Worm (Caenorhabditis elegans) whole organism, L1 larva: Measurements from ENCODE around the gene F37A4.5.

Source experiments
- C16A3.4 ChIP-seq: fragments of 150-350 bp; optimal IDR thresholded peaks from 2 replicates; lab custom pipeline; 2014; ENCODE audit warnings: missing biosample characterization, missing genetic modification characterization
- aha-1 ChIP-seq: fragments of 150-350 bp; optimal IDR thresholded peaks from 2 replicates; lab custom pipeline; 2014; ENCODE audit warnings: missing biosample characterization, missing genetic modification characterization
- alr-1 ChIP-seq: fragments of 200-800 bp; sonication (Bioruptor generic); optimal IDR thresholded peaks from 2 replicates; lab custom pipeline; 2018; ENCODE audit warnings: borderline replicate concordance, mild to moderate bottlenecking, missing genetic modification characterization, missing compliant biosample characterization
- aly-2 ChIP-seq: fragments of 150-350 bp; optimal IDR thresholded peaks from 2 replicates; lab custom pipeline; 2014; ENCODE audit warnings: missing biosample characterization, missing genetic modification characterization
- blmp-1 ChIP-seq: fragments of 150-350 bp; optimal IDR thresholded peaks from 2 replicates; lab custom pipeline; 2014; ENCODE audit warnings: missing biosample characterization, missing genetic modification characterization
- ceh-88 ChIP-seq: fragments of 200-800 bp; sonication (Bioruptor generic); IDR thresholded peaks from 2 replicates; pipeline ENCODE4 v1.3.6; 2022; ENCODE audit warnings: missing genetic modification characterization, missing compliant biosample characterization
- ceh-90 ChIP-seq: sonication (generic microtip); optimal IDR thresholded peaks from 2 replicates; lab custom pipeline; 2016; ENCODE audit warnings: missing genetic modification characterization, missing compliant biosample characterization
- ces-1 ChIP-seq: fragments of 150-350 bp; optimal IDR thresholded peaks from 2 replicates; lab custom pipeline; 2014; ENCODE audit warnings: missing biosample characterization, missing genetic modification reagents, missing genetic modification characterization
- dpl-1 ChIP-seq, 3 experiments: fragments of 150-350 bp in 2 of 3; sonication (generic microtip) in 1 of 3; optimal IDR thresholded peaks; 2 replicates each; lab custom pipeline; 2014 to 2017; ENCODE audit warnings: missing biosample characterization in 3 of 3, missing genetic modification characterization in 3 of 3, missing genetic modification reagents in 3 of 3
- dsc-1 ChIP-seq: sonication (generic microtip); optimal IDR thresholded peaks from 2 replicates; lab custom pipeline; 2016; ENCODE audit warnings: mild to moderate bottlenecking, missing genetic modification characterization, missing compliant biosample characterization
- efl-1 ChIP-seq, 4 experiments: fragments of 150-350 bp; optimal IDR thresholded peaks in 3 of 4; peaks in 1 of 4; 1 replicate in 1 of 4; 2 replicates in 3 of 4; lab custom pipeline; 2014; ENCODE audit warnings: missing biosample characterization in 2 of 4, missing genetic modification characterization in 2 of 4, missing genetic modification reagents in 2 of 4
- elt-3 ChIP-seq, 6 experiments: fragments of 150-350 bp in 1 of 6; sonication (generic microtip); optimal IDR thresholded peaks; 2 replicates each; lab custom pipeline; 2017 to 2018; ENCODE audit warnings: missing biosample characterization in 6 of 6, missing genetic modification characterization in 6 of 6, inconsistent platforms in 1 of 6
- fkh-10 ChIP-seq: sonication (generic microtip); optimal IDR thresholded peaks from 2 replicates; lab custom pipeline; 2017; ENCODE audit warnings: missing biosample characterization, missing genetic modification reagents, missing genetic modification characterization
- grh-1 ChIP-seq: fragments of 200-800 bp; sonication (Bioruptor generic); IDR thresholded peaks from 2 replicates; pipeline ENCODE4 v1.3.6; 2022; ENCODE audit warnings: missing genetic modification reagents, missing genetic modification characterization, missing compliant biosample characterization
- hlh-4 ChIP-seq: sonication (generic microtip); optimal IDR thresholded peaks from 2 replicates; lab custom pipeline; 2016; ENCODE audit warnings: mild to moderate bottlenecking, missing genetic modification characterization, missing compliant biosample characterization
- irx-1 ChIP-seq: sonication (generic microtip); optimal IDR thresholded peaks from 2 replicates; lab custom pipeline; 2016; ENCODE audit warnings: missing genetic modification characterization, missing compliant biosample characterization
- isw-1 ChIP-seq: fragments of 200-800 bp; sonication (Bioruptor generic); IDR thresholded peaks from 2 replicates; pipeline ENCODE4 v1.3.6; 2022; ENCODE audit warnings: missing genetic modification characterization, missing compliant biosample characterization
- lin-15B ChIP-seq: fragments of 150-350 bp; sonication (generic microtip); optimal IDR thresholded peaks from 3 replicates; lab custom pipeline; 2014; ENCODE audit warnings: missing biosample characterization, missing genetic modification characterization
- lin-35 ChIP-seq, 2 experiments: fragments of 150-350 bp; optimal IDR thresholded peaks; 2 replicates each; lab custom pipeline; 2014; ENCODE audit warnings: missing biosample characterization in 2 of 2, missing genetic modification characterization in 2 of 2, missing genetic modification reagents in 2 of 2
- lir-3 ChIP-seq: sonication (generic microtip); optimal IDR thresholded peaks from 2 replicates; lab custom pipeline; 2016; ENCODE audit warnings: mild to moderate bottlenecking, missing genetic modification characterization, moderate library complexity, missing compliant biosample characterization; ENCODE audit not compliant: poor library complexity
- mdl-1 ChIP-seq, 2 experiments: fragments of 150-350 bp; optimal IDR thresholded peaks; 2 replicates each; lab custom pipeline; 2014 to 2017; ENCODE audit warnings: missing biosample characterization in 2 of 2, missing genetic modification characterization in 2 of 2, inconsistent platforms in 1 of 2
- mef-2 ChIP-seq: fragments of 150-350 bp; optimal IDR thresholded peaks from 2 replicates; lab custom pipeline; 2014; ENCODE audit warnings: missing biosample characterization, missing genetic modification characterization
- nhr-19 ChIP-seq: fragments of 200-800 bp; sonication (Bioruptor generic); conservative IDR thresholded peaks from 2 replicates; pipeline ENCODE4 v1.3.6; 2022; ENCODE audit warnings: missing genetic modification characterization, missing compliant biosample characterization
- nhr-20 ChIP-seq: sonication (generic microtip); optimal IDR thresholded peaks from 2 replicates; lab custom pipeline; 2016; ENCODE audit warnings: mild to moderate bottlenecking, missing genetic modification characterization, missing compliant biosample characterization
- nhr-28 ChIP-seq: fragments of 150-350 bp; optimal IDR thresholded peaks from 2 replicates; lab custom pipeline; 2014; ENCODE audit warnings: missing biosample characterization, missing genetic modification characterization
- nhr-76 ChIP-seq: sonication (generic microtip); optimal IDR thresholded peaks from 2 replicates; lab custom pipeline; 2017; ENCODE audit warnings: missing biosample characterization, missing genetic modification characterization
- nhr-85 ChIP-seq: sonication (generic microtip); peaks from one replicate; lab custom pipeline; 2016; ENCODE audit warnings: missing genetic modification characterization, inconsistent platforms, missing compliant biosample characterization
- nhr-90 ChIP-seq: sonication (generic microtip); optimal IDR thresholded peaks from 2 replicates; lab custom pipeline; 2016; ENCODE audit warnings: mild to moderate bottlenecking, missing genetic modification characterization, missing compliant biosample characterization; ENCODE audit not compliant: poor library complexity
- pax-3 ChIP-seq: fragments of 200-800 bp; sonication (Bioruptor generic); optimal IDR thresholded peaks from 2 replicates; lab custom pipeline; 2018; ENCODE audit warnings: mild to moderate bottlenecking, missing genetic modification characterization, moderate library complexity, missing compliant biosample characterization
- pqm-1 ChIP-seq: sonication (generic microtip); optimal IDR thresholded peaks from 3 replicates; lab custom pipeline; 2017; ENCODE audit warnings: missing biosample characterization, missing genetic modification characterization
- rnt-1 ChIP-seq: sonication (generic microtip); optimal IDR thresholded peaks from 2 replicates; lab custom pipeline; 2016; ENCODE audit warnings: mild to moderate bottlenecking, missing genetic modification characterization, moderate library complexity, missing compliant biosample characterization
- skn-1 ChIP-seq: fragments of 150-350 bp; optimal IDR thresholded peaks from 2 replicates; lab custom pipeline; 2014; ENCODE audit warnings: missing biosample characterization, missing genetic modification characterization
- snpc-4 ChIP-seq: fragments of 150-350 bp; optimal IDR thresholded peaks from 2 replicates; lab custom pipeline; 2014; ENCODE audit warnings: missing biosample characterization, missing genetic modification characterization
- sox-4 ChIP-seq: sonication (generic microtip); optimal IDR thresholded peaks from 2 replicates; lab custom pipeline; 2016; ENCODE audit warnings: missing genetic modification characterization, missing compliant biosample characterization
- sptf-1 ChIP-seq: fragments of 150-350 bp; optimal IDR thresholded peaks from 2 replicates; lab custom pipeline; 2014; ENCODE audit warnings: missing biosample characterization, missing genetic modification characterization
- unc-30 ChIP-seq: sonication (generic microtip); optimal IDR thresholded peaks from 2 replicates; lab custom pipeline; 2017; ENCODE audit warnings: missing biosample characterization, missing genetic modification characterization
- unc-86 ChIP-seq: sonication (generic microtip); optimal IDR thresholded peaks from 2 replicates; lab custom pipeline; 2016; ENCODE audit warnings: missing genetic modification characterization, missing compliant biosample characterization
- vab-15 ChIP-seq: sonication (generic microtip); optimal IDR thresholded peaks from 2 replicates; lab custom pipeline; 2017; ENCODE audit warnings: missing genotype, mild to moderate bottlenecking, missing genetic modification characterization, missing compliant biosample characterization
- zip-4 ChIP-seq: fragments of 200-800 bp; sonication (Bioruptor generic); optimal IDR thresholded peaks from 2 replicates; lab custom pipeline; 2018; ENCODE audit warnings: mild to moderate bottlenecking, missing genetic modification characterization, moderate library complexity, missing compliant biosample characterization

Gene F37A4.5

DNA sequence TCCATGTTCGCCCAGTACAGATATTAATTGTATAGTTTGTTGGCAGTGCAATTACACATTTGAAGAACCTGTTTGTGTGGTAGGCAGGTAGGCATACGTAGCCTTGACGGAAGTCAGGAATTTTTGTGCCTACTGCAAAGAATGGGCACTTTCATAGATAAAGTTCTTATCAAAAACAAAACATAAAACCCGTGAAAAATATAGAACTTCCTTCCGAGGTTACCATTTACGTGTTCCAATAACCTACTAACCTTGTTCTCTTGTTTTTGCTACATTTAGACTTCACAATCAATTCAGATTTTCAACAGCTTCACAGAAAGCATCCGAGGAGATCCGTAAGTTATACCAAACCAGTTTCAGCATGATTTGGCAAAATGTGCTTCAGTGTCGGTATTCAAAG lies 1.6 kb downstream of the F37A4.5 start, which contains the start of gene F37A4.4:
Gene F37A4.4, plus strand, starts transcription at position 301 of the 400 bp plus-strand sequence.
- TF ChIP-seq lir-3 (tag; lab: Kevin White, UChicago), result no peak
- TF ChIP-seq aha-1 (tag; lab: Kevin White, UChicago), result no peak
- TF ChIP-seq pqm-1 (tag; lab: Kevin White, UChicago), result no peak
- no peak for TF ChIP-seq sox-4
- TF ChIP-seq unc-30 (tag; lab: Kevin White, UChicago), result no peak
- no peak for TF ChIP-seq irx-1 (tag; lab: Kevin White, UChicago)
- TF ChIP-seq mef-2 (tag; lab: Kevin White, UChicago), result no peak
- no peak for TF ChIP-seq efl-1 (optimal IDR thresholded peaks at IDR 0.05; lab: Kevin White, UChicago)
- TF ChIP-seq efl-1 (GFP tag; optimal IDR thresholded peaks at IDR 0.05 in 1 of 2; lab: Kevin White, UChicago), result no peak
- no peak for TF ChIP-seq dpl-1 (GFP tag; optimal IDR thresholded peaks at IDR 0.05; lab: Kevin White, UChicago)
- TF ChIP-seq isw-1 (GFP tag; lab: Robert Waterston, UW), result no peak
- TF ChIP-seq zip-4 (GFP tag; lab: Kevin White, UChicago), result no peak
- TF ChIP-seq rnt-1, result no peak
- no peak for TF ChIP-seq dsc-1 (tag; lab: Kevin White, UChicago)
- no peak for TF ChIP-seq C16A3.4 (tag; lab: Kevin White, UChicago)
- TF ChIP-seq nhr-85, result no peak
- no peak for TF ChIP-seq blmp-1 (tag; lab: Kevin White, UChicago)
- no peak for TF ChIP-seq mdl-1 (tag; optimal IDR thresholded peaks at IDR 0.05; lab: Kevin White, UChicago)
- no peak for TF ChIP-seq aly-2 (tag; lab: Kevin White, UChicago)
- no peak for TF ChIP-seq sptf-1 (tag; lab: Kevin White, UChicago)
- no peak for TF ChIP-seq ceh-90 (tag; lab: Kevin White, UChicago)

- TF ChIP-seq skn-1 (tag; lab: Kevin White, UChicago), result no peak
- TF ChIP-seq fkh-10, result no peak
- no peak for TF ChIP-seq nhr-90
- TF ChIP-seq unc-86, result no peak
- TF ChIP-seq ces-1 (GFP tag; lab: Kevin White, UChicago), result no peak
- TF ChIP-seq snpc-4, result no peak
- TF ChIP-seq hlh-4, result no peak
- no peak for TF ChIP-seq ceh-88 (GFP tag; lab: Robert Waterston, UW)
- no peak for TF ChIP-seq nhr-28 (tag; lab: Kevin White, UChicago)
- no peak for TF ChIP-seq elt-3 (tag; optimal IDR thresholded peaks at IDR 0.05; lab: Kevin White, UChicago)
- TF ChIP-seq nhr-19 (GFP tag; lab: Robert Waterston, UW), result no peak
- TF ChIP-seq alr-1 (tag; lab: Kevin White, UChicago), result no peak
- TF ChIP-seq vab-15, result no peak
- no peak for TF ChIP-seq nhr-76 (tag; lab: Kevin White, UChicago)
- no peak for TF ChIP-seq pax-3 (tag; lab: Kevin White, UChicago)
- no peak for TF ChIP-seq grh-1 (GFP tag; lab: Robert Waterston, UW)
- no peak for TF ChIP-seq unc-30 (tag; lab: Kevin White, UChicago)
Measured at ce11 chrIII:6718270-6718669, 6.6 kb downstream of the F37A4.5 start, which contains the start of gene F37A4.3. Gene F37A4.3, plus strand, starts transcription at chrIII:6718570.

- TF ChIP-seq unc-86 (no peak), efl-1 (optimal IDR thresholded peaks at IDR 0.05; lab: Kevin White, UChicago) (peak; percentile 37 to 44), efl-1 (GFP tag; optimal IDR thresholded peaks at IDR 0.05 in 1 of 2; lab: Kevin White, UChicago) (peak; percentile 43 to 95), blmp-1 (tag; lab: Kevin White, UChicago) (peak; percentile 9), lin-35 (GFP tag; optimal IDR thresholded peaks at IDR 0.05; lab: Kevin White, UChicago) (peak in 1 of 2 experiments; percentile 48), nhr-20 (tag; lab: Kevin White, UChicago) (no peak), lin-15B (tag; lab: Kevin White, UChicago) (peak; percentile 13), dpl-1 (GFP tag; optimal IDR thresholded peaks at IDR 0.05; lab: Kevin White, UChicago) (peak in 2 of 3 experiments; percentile 24 to 61)
Measured at ce11 chrIII:6722208-6722679, 10.6 kb downstream of the F37A4.5 start, which contains the start of the genes bath-41 and F37A4.2. Gene bath-41, minus strand, starts transcription at chrIII:6722258. Gene F37A4.2, plus strand, starts transcription at chrIII:6722454.
